Fruit fly (Drosophila melanogaster) whole organism, prepupa: ENCODE measurements around the gene eIF2Bbeta.

Experiments used
- CG8632 ChIP-seq: fragments of 200-800 bp; sonication (Bioruptor generic); optimal IDR thresholded peaks from 3 replicates; lab custom pipeline; 2016; ENCODE audit warnings: missing biosample characterization, missing genetic modification characterization
- Sox15 ChIP-seq: fragments of 200-800 bp; sonication (Bioruptor generic); optimal IDR thresholded peaks from 3 replicates; lab custom pipeline; 2016; ENCODE audit warnings: missing biosample characterization, missing genetic modification characterization
- dac ChIP-seq: fragments of 200-800 bp; sonication (Bioruptor generic); optimal IDR thresholded peaks from 2 replicates; lab custom pipeline; 2017; ENCODE audit warnings: missing biosample characterization, mild to moderate bottlenecking, missing genetic modification characterization
- dsx ChIP-seq: fragments of 200-800 bp; optimal IDR thresholded peaks from 3 replicates; lab custom pipeline; 2019; ENCODE audit warnings: missing biosample characterization, mild to moderate bottlenecking, missing genetic modification characterization, moderate library complexity; ENCODE audit not compliant: poor library complexity, severe bottlenecking
- fd59A ChIP-seq: fragments of 200-800 bp; sonication (Bioruptor generic); optimal IDR thresholded peaks from 2 replicates; lab custom pipeline; 2017; ENCODE audit warnings: missing biosample characterization, mild to moderate bottlenecking, missing genetic modification characterization, missing genetic modification reagents
- lz ChIP-seq: fragments of 200-800 bp; sonication (Bioruptor generic); optimal IDR thresholded peaks from 3 replicates; lab custom pipeline; 2016; ENCODE audit warnings: missing biosample characterization, missing genetic modification characterization

- no peak for TF ChIP-seq dac (GFP tag; lab: Kevin White, UChicago)
- no peak for TF ChIP-seq dsx (GFP tag; lab: Kevin White, UChicago)
- TF ChIP-seq lz (GFP tag; lab: Kevin White, UChicago) = no peak
- no peak for TF ChIP-seq Sox15 (GFP tag; lab: Kevin White, UChicago)
- TF ChIP-seq CG8632 = no peak
- no peak for TF ChIP-seq fd59A
Measured at dm6 chrX:2681601-2682000, 22.8 kb upstream of the eIF2Bbeta start, which contains the start of gene HLH3B.
